Fruit fly (Drosophila melanogaster): ENCODE data around the gene NFAT.

- TF ChIP-seq psq (optimal IDR thresholded peaks at IDR 0.05) (no peak), Dll (optimal IDR thresholded peaks at IDR 0.05) (no peak), EcR (GFP tag; optimal IDR thresholded peaks at IDR 0.05) (no peak), CG8478 (optimal IDR thresholded peaks at IDR 0.05) (no peak)
These were observed 20.0 kb upstream of the NFAT start for dm6 chrX:13604499-13604898.

Measured in whole organism.